Fruit fly (Drosophila melanogaster) whole organism, wandering third instar larva: ENCODE results near the gene CG43672.

Experiments
- Abd-B ChIP-seq: fragments of >200 bp; optimal IDR thresholded peaks from 2 replicates; lab custom pipeline; 2017; ENCODE audit warnings: missing biosample characterization, missing genetic modification characterization
- CG32264 ChIP-seq: fragments of 200-800 bp; sonication (Bioruptor generic); optimal IDR thresholded peaks from 2 replicates; lab custom pipeline; 2016; ENCODE audit warnings: missing biosample characterization, missing genetic modification characterization
- CG9705 ChIP-seq: fragments of 200-800 bp; sonication (Bioruptor generic); optimal IDR thresholded peaks from 2 replicates; lab custom pipeline; 2018; ENCODE audit warnings: missing biosample characterization, mild to moderate bottlenecking, missing genetic modification characterization
- CrebA ChIP-seq: fragments of 200-800 bp; sonication (Bioruptor generic); optimal IDR thresholded peaks from 2 replicates; lab custom pipeline; 2016; ENCODE audit warnings: missing biosample characterization, mild to moderate bottlenecking, missing genetic modification characterization, borderline replicate concordance
- Dfd ChIP-seq: fragments of >200 bp; optimal IDR thresholded peaks from 2 replicates; lab custom pipeline; 2017; ENCODE audit warnings: missing biosample characterization, missing genetic modification characterization
- Dif ChIP-seq: fragments of 200-275, 200-300 bp; sonication (Bioruptor generic); optimal IDR thresholded peaks from 2 replicates; lab custom pipeline; 2018; ENCODE audit warnings: missing biosample characterization, missing genetic modification characterization; ENCODE audit not compliant: partially characterized antibody
- GATAd ChIP-seq: sonication (Bioruptor generic); optimal IDR thresholded peaks from 2 replicates; lab custom pipeline; 2016; ENCODE audit warnings: missing biosample characterization, missing genetic modification characterization
- HLH106 ChIP-seq: fragments of 200-800 bp; optimal IDR thresholded peaks from 3 replicates; lab custom pipeline; 2019; ENCODE audit warnings: missing biosample characterization, mild to moderate bottlenecking, missing genetic modification characterization, moderate library complexity
- Hnf4 ChIP-seq: fragments of 200-800 bp; sonication (Bioruptor generic); optimal IDR thresholded peaks from 2 replicates; lab custom pipeline; 2016; ENCODE audit warnings: missing biosample characterization, mild to moderate bottlenecking, missing genetic modification characterization
- Hr78 ChIP-seq: fragments of >200 bp; optimal IDR thresholded peaks from 2 replicates; lab custom pipeline; 2017; ENCODE audit warnings: missing biosample characterization, missing genetic modification characterization
- Hr83 ChIP-seq: fragments of 200-300 bp; sonication (Bioruptor generic); optimal IDR thresholded peaks from 2 replicates; lab custom pipeline; 2016; ENCODE audit warnings: missing biosample characterization, mild to moderate bottlenecking, missing genetic modification characterization, moderate library complexity; ENCODE audit not compliant: poor library complexity, severe bottlenecking
- Jra ChIP-seq: sonication (Bioruptor generic); optimal IDR thresholded peaks from 2 replicates; lab custom pipeline; 2016; ENCODE audit warnings: missing biosample characterization, missing genetic modification characterization
- Mio ChIP-seq: sonication (Bioruptor generic); optimal IDR thresholded peaks from 2 replicates; lab custom pipeline; 2016; ENCODE audit warnings: missing biosample characterization, missing genetic modification characterization
- Myc ChIP-seq: fragments of >200 bp; optimal IDR thresholded peaks from 2 replicates; lab custom pipeline; 2017
- N ChIP-seq: fragments of >200 bp; optimal IDR thresholded peaks from 2 replicates; lab custom pipeline; 2018; ENCODE audit warnings: missing biosample characterization, missing external identifiers, missing genetic modification characterization
- OdsH ChIP-seq: fragments of 200-800 bp; sonication (Bioruptor generic); optimal IDR thresholded peaks from 2 replicates; lab custom pipeline; 2016; ENCODE audit warnings: missing biosample characterization, mild to moderate bottlenecking, missing genetic modification characterization
- Rel ChIP-seq, 2 experiments: fragments of 200-800 bp; sonication (Bioruptor generic) in 1 of 2; optimal IDR thresholded peaks; 2 replicates in 1 of 2; 3 replicates in 1 of 2; lab custom pipeline; 2016 to 2019; ENCODE audit warnings: mild to moderate bottlenecking in 2 of 2, missing biosample characterization in 2 of 2, missing genetic modification characterization in 2 of 2, moderate library complexity in 1 of 2
- Sp1 ChIP-seq: fragments of 200-800 bp; sonication (Bioruptor generic); optimal IDR thresholded peaks from 3 replicates; lab custom pipeline; 2019; ENCODE audit warnings: missing biosample characterization, mild to moderate bottlenecking, missing genetic modification characterization, moderate library complexity
- Vsx2 ChIP-seq: fragments of 200-300, 225-300 bp; sonication (Bioruptor generic); optimal IDR thresholded peaks from 2 replicates; lab custom pipeline; 2018; ENCODE audit warnings: missing biosample characterization, missing genetic modification characterization; ENCODE audit not compliant: partially characterized antibody
- br ChIP-seq: fragments of 200-800 bp; sonication (Bioruptor generic); optimal IDR thresholded peaks from 2 replicates; lab custom pipeline; 2016; ENCODE audit warnings: missing biosample characterization, missing genetic modification characterization
- brk ChIP-seq: fragments of 200-800 bp; sonication (Bioruptor generic); optimal IDR thresholded peaks from 2 replicates; lab custom pipeline; 2016; ENCODE audit warnings: missing biosample characterization, mild to moderate bottlenecking, missing genetic modification characterization
- dmrt93B ChIP-seq: fragments of 200-800 bp; sonication (Bioruptor generic); optimal IDR thresholded peaks from 2 replicates; lab custom pipeline; 2018; ENCODE audit warnings: missing biosample characterization, mild to moderate bottlenecking, missing genetic modification characterization
- dsf ChIP-seq: sonication (Bioruptor generic); optimal IDR thresholded peaks from 2 replicates; lab custom pipeline; 2016; ENCODE audit warnings: missing biosample characterization, missing genetic modification characterization, borderline replicate concordance
- ey ChIP-seq: fragments of 200-800 bp; sonication (Bioruptor generic); optimal IDR thresholded peaks from 2 replicates; lab custom pipeline; 2016; ENCODE audit warnings: missing biosample characterization, missing genetic modification characterization
- fru ChIP-seq: fragments of 200-800 bp; sonication (Bioruptor generic); optimal IDR thresholded peaks from 3 replicates; lab custom pipeline; 2016; ENCODE audit warnings: missing biosample characterization, mild to moderate bottlenecking, missing genetic modification characterization
- h ChIP-seq: fragments of 200-800 bp; sonication (Bioruptor generic); optimal IDR thresholded peaks from 3 replicates; lab custom pipeline; 2016; ENCODE audit warnings: missing biosample characterization, mild to moderate bottlenecking, missing genetic modification characterization
- jim ChIP-seq: fragments of 175-275, 200-325 bp; sonication (Bioruptor generic); optimal IDR thresholded peaks from 2 replicates; lab custom pipeline; 2016; ENCODE audit warnings: missing biosample characterization, mild to moderate bottlenecking, missing genetic modification characterization
- lola ChIP-seq: fragments of >200 bp; optimal IDR thresholded peaks from 2 replicates; lab custom pipeline; 2017; ENCODE audit warnings: missing biosample characterization, missing genetic modification characterization
- pan ChIP-seq: fragments of >200 bp; optimal IDR thresholded peaks from 2 replicates; lab custom pipeline; 2017
- psq ChIP-seq: fragments of 200-800 bp; sonication (Bioruptor generic); optimal IDR thresholded peaks from 3 replicates; lab custom pipeline; 2017; ENCODE audit warnings: missing biosample characterization, mild to moderate bottlenecking, missing genetic modification characterization, moderate library complexity
- rgr ChIP-seq: fragments of 200-800 bp; sonication (Bioruptor generic); optimal IDR thresholded peaks from 3 replicates; lab custom pipeline; 2016; ENCODE audit warnings: missing biosample characterization, mild to moderate bottlenecking, missing genetic modification characterization
- sage ChIP-seq: fragments of 200-800 bp; sonication (Bioruptor generic); optimal IDR thresholded peaks from 2 replicates; lab custom pipeline; 2016; ENCODE audit warnings: missing biosample characterization, mild to moderate bottlenecking, missing genetic modification characterization
- sv ChIP-seq: fragments of 200-800 bp; sonication (Bioruptor generic); optimal IDR thresholded peaks from 3 replicates; lab custom pipeline; 2016; ENCODE audit warnings: missing biosample characterization, missing genetic modification characterization
- usp ChIP-seq: fragments of >200 bp; optimal IDR thresholded peaks from 2 replicates; lab custom pipeline; 2017; ENCODE audit warnings: missing biosample characterization, missing genetic modification characterization

Gene CG43672

dm6 chrX:15804790-15805189 is 32.0 kb downstream of the CG43672 start:
- TF ChIP-seq CrebA (GFP tag; lab: Kevin White, UChicago) (no peak), CG32264 (GFP tag; lab: Kevin White, UChicago) (no peak), Dif (GFP tag; lab: Kevin White, UChicago) (no peak), pan (lab: Kevin White, UChicago) (no peak), psq (GFP tag; lab: Kevin White, UChicago) (no peak), usp (GFP tag; lab: Kevin White, UChicago) (no peak), fru (GFP tag; lab: Kevin White, UChicago) (no peak), ey (no peak), Hr83 (no peak), N (GFP tag; lab: Kevin White, UChicago) (no peak)

dm6 chrX:15805523-15805922 is 32.8 kb downstream of the CG43672 start:
- TF ChIP-seq CG9705 (GFP tag; lab: Kevin White, UChicago) (no peak), Dif (GFP tag; lab: Kevin White, UChicago) (no peak), Hr78 (no peak), fru (GFP tag; lab: Kevin White, UChicago) (no peak), h (no peak), Sp1 (GFP tag; lab: Kevin White, UChicago) (no peak), Hr83 (no peak), sv (GFP tag; lab: Kevin White, UChicago) (no peak)

- TF ChIP-seq jim (GFP tag; lab: Kevin White, UChicago) = no peak
- TF ChIP-seq dsf (GFP tag; lab: Kevin White, UChicago) = no peak
- no peak for TF ChIP-seq Hnf4 (GFP tag; lab: Kevin White, UChicago)
- no peak for TF ChIP-seq Dif (GFP tag; lab: Kevin White, UChicago)
- TF ChIP-seq h = no peak
- TF ChIP-seq usp (GFP tag; lab: Kevin White, UChicago) = no peak
- TF ChIP-seq lola (GFP tag; lab: Kevin White, UChicago) = no peak
- TF ChIP-seq CrebA (GFP tag; lab: Kevin White, UChicago) = no peak
- TF ChIP-seq OdsH (GFP tag; lab: Kevin White, UChicago) = no peak
- no peak for TF ChIP-seq HLH106 (tag; lab: Kevin White, UChicago)
- TF ChIP-seq Sp1 (GFP tag; lab: Kevin White, UChicago) = no peak
These were observed 35.2 kb downstream of the CG43672 start for dm6 chrX:15807915-15808314.

- no peak for TF ChIP-seq ey
- no peak for TF ChIP-seq Vsx2 (GFP tag; lab: Kevin White, UChicago)
- no peak for TF ChIP-seq CG32264 (GFP tag; lab: Kevin White, UChicago)
- no peak for TF ChIP-seq Hr83
These were observed 36.5 kb downstream of the CG43672 start, which contains the start of gene CG8509 for dm6 chrX:15809255-15809654. Gene CG8509, plus strand, starts transcription at chrX:15809555.

- TF ChIP-seq brk (peak; percentile 66), N (GFP tag; lab: Kevin White, UChicago) (peak; percentile 91), fru (GFP tag; lab: Kevin White, UChicago) (peak; percentile 13), lola (GFP tag; lab: Kevin White, UChicago) (no peak), psq (GFP tag; lab: Kevin White, UChicago) (peak; percentile 65), sage (GFP tag; lab: Kevin White, UChicago) (peak; percentile 44), pan (lab: Kevin White, UChicago) (no peak), h (peak; percentile 46), rgr (peak; percentile 23), br (GFP tag; lab: Kevin White, UChicago) (peak; percentile 47), Rel (GFP tag; optimal IDR thresholded peaks at IDR 0.05; lab: Kevin White, UChicago) (peak; percentile 17), Rel (tag; optimal IDR thresholded peaks at IDR 0.05; lab: Kevin White, UChicago) (peak; percentile 28), ey (peak; percentile 16), dsf (GFP tag; lab: Kevin White, UChicago) (peak; percentile 40), Dif (GFP tag; lab: Kevin White, UChicago) (peak; percentile 99), CG32264 (GFP tag; lab: Kevin White, UChicago) (peak; percentile 22), Vsx2 (GFP tag; lab: Kevin White, UChicago) (peak; percentile 93), GATAd (no peak), jim (GFP tag; lab: Kevin White, UChicago) (peak; percentile 26), Mio (GFP tag; lab: Kevin White, UChicago) (no peak), dmrt93B (GFP tag; lab: Kevin White, UChicago) (no peak), Hnf4 (GFP tag; lab: Kevin White, UChicago) (peak; percentile 2), Hr78 (peak; percentile 5), CrebA (GFP tag; lab: Kevin White, UChicago) (peak; percentile 70), usp (GFP tag; lab: Kevin White, UChicago) (no peak), Dfd (GFP tag; lab: Kevin White, UChicago) (no peak), CG9705 (GFP tag; lab: Kevin White, UChicago) (no peak), Jra (GFP tag; lab: Kevin White, UChicago) (peak; percentile 50), Myc (lab: Kevin White, UChicago) (no peak), Sp1 (GFP tag; lab: Kevin White, UChicago) (peak; percentile 15), Hr83 (peak; percentile 69), sv (GFP tag; lab: Kevin White, UChicago) (no peak), Abd-B (GFP tag; lab: Kevin White, UChicago) (peak; percentile 41), OdsH (GFP tag; lab: Kevin White, UChicago) (peak; percentile 17)
These were observed 39.2 kb downstream of the CG43672 start for dm6 chrX:15811666-15812614.
